Fruit fly (Drosophila melanogaster) whole organism, embryonic: ENCODE results near the gene flfl.
A peak's percentile ranks its signal among the peaks of the same experiment; 100 is the strongest.

Source experiments
- CG10267 ChIP-seq: fragments of 200-800 bp; sonication (Bioruptor generic); optimal IDR thresholded peaks from 2 replicates; lab custom pipeline; 2018; ENCODE audit warnings: missing biosample characterization, mild to moderate bottlenecking, missing genetic modification characterization, moderate library complexity
- CG10462 ChIP-seq: fragments of 200-800 bp; sonication (Bioruptor generic); optimal IDR thresholded peaks from 2 replicates; lab custom pipeline; 2016; ENCODE audit warnings: missing biosample characterization, missing genetic modification characterization
- CG18599 ChIP-seq: fragments of 200-800 bp; sonication (Bioruptor generic); optimal IDR thresholded peaks from 3 replicates; lab custom pipeline; 2017; ENCODE audit warnings: missing biosample characterization, missing genetic modification characterization, mild to moderate bottlenecking, moderate library complexity, missing genetic modification reagents
- CG2116 ChIP-seq: fragments of 200-800 bp; sonication (Bioruptor generic); optimal IDR thresholded peaks from 3 replicates; lab custom pipeline; 2018; ENCODE audit warnings: missing biosample characterization, mild to moderate bottlenecking, missing genetic modification characterization
- CG3847 ChIP-seq: fragments of 200-800 bp; sonication (Bioruptor generic); IDR thresholded peaks from 2 replicates; pipeline ENCODE4 v1.3.6; 2022; ENCODE audit warnings: missing biosample characterization, missing genetic modification characterization
- CG6689 ChIP-seq: fragments of 200-800 bp; sonication (Bioruptor generic); IDR thresholded peaks from 2 replicates; pipeline ENCODE4 v1.3.6; 2022; ENCODE audit warnings: missing biosample characterization, missing genetic modification characterization
- CG8388 ChIP-seq: fragments of 200-800 bp; sonication (Bioruptor generic); optimal IDR thresholded peaks from 2 replicates; lab custom pipeline; 2019; ENCODE audit warnings: missing biosample characterization, mild to moderate bottlenecking, missing genetic modification characterization, moderate library complexity
- CG8924 ChIP-seq: fragments of 200-800 bp; optimal IDR thresholded peaks from 3 replicates; lab custom pipeline; 2019; ENCODE audit warnings: missing biosample characterization, mild to moderate bottlenecking, missing genetic modification characterization, moderate library complexity
- CG9609 ChIP-seq: fragments of 200-800 bp; sonication (Bioruptor generic); optimal IDR thresholded peaks from 3 replicates; lab custom pipeline; 2016; ENCODE audit warnings: missing biosample characterization, missing genetic modification characterization
- Chrac-16 ChIP-seq: fragments of 200-800 bp; sonication (Bioruptor generic); optimal IDR thresholded peaks from 3 replicates; lab custom pipeline; 2016; ENCODE audit warnings: missing biosample characterization, missing genetic modification characterization
- Dll ChIP-seq: fragments of 200-800 bp; sonication (Bioruptor generic); IDR thresholded peaks from 4 replicates; pipeline ENCODE4 v1.3.6; 2022; ENCODE audit warnings: missing biosample characterization, missing genetic modification characterization; ENCODE audit not compliant: partially characterized antibody
- Dp ChIP-seq: fragments of 200-800 bp; sonication (Bioruptor generic); optimal IDR thresholded peaks from 2 replicates; lab custom pipeline; 2018; ENCODE audit warnings: missing biosample characterization, mild to moderate bottlenecking, missing genetic modification characterization, moderate library complexity
- E2f2 ChIP-seq: fragments of 200-800 bp; sonication (Bioruptor generic); IDR thresholded peaks from 2 replicates; pipeline ENCODE4 v1.3.6; 2022; ENCODE audit warnings: missing biosample characterization, missing genetic modification characterization
- Elba2 ChIP-seq: fragments of 200-800 bp; sonication (Bioruptor generic); optimal IDR thresholded peaks from 3 replicates; lab custom pipeline; 2016; ENCODE audit warnings: missing biosample characterization, missing genetic modification characterization
- Fer1 ChIP-seq: fragments of 200-800 bp; sonication (Bioruptor generic); optimal IDR thresholded peaks from 2 replicates; lab custom pipeline; 2017; ENCODE audit warnings: missing biosample characterization, mild to moderate bottlenecking, missing genetic modification characterization
- HLH4C ChIP-seq: fragments of 200-800 bp; sonication (Bioruptor generic); IDR thresholded peaks from 3 replicates; pipeline ENCODE4 v1.3.6; 2022; ENCODE audit warnings: missing biosample characterization, missing genetic modification characterization; ENCODE audit not compliant: partially characterized antibody
- Kr ChIP-seq: fragments of 200-800 bp; sonication (Bioruptor generic); optimal IDR thresholded peaks from 2 replicates; lab custom pipeline; 2017; ENCODE audit warnings: missing biosample characterization, mild to moderate bottlenecking, missing genetic modification characterization
- MBD-R2 ChIP-seq: fragments of 200-800 bp; sonication (Bioruptor generic); IDR thresholded peaks from 2 replicates; pipeline ENCODE4 v1.3.6; 2022; ENCODE audit warnings: missing biosample characterization, missing genetic modification characterization
- MESR4 ChIP-seq: fragments of 200-800 bp; sonication (Bioruptor generic); optimal IDR thresholded peaks from 2 replicates; lab custom pipeline; 2018; ENCODE audit warnings: missing biosample characterization, mild to moderate bottlenecking, missing genetic modification characterization, moderate library complexity
- Med ChIP-seq: fragments of 200-800 bp; sonication (Bioruptor generic); peaks from one replicate; lab custom pipeline; 2016; ENCODE audit warnings: missing biosample characterization, missing genetic modification characterization, mild to moderate bottlenecking, inconsistent platforms, moderate library complexity
- Myb ChIP-seq: fragments of 200-800 bp; sonication (Bioruptor generic); optimal IDR thresholded peaks from 2 replicates; lab custom pipeline; 2016; ENCODE audit warnings: missing biosample characterization, missing genetic modification characterization
- Nf-YB ChIP-seq: fragments of 200-800 bp; sonication (Bioruptor generic); optimal IDR thresholded peaks from 3 replicates; lab custom pipeline; 2019; ENCODE audit warnings: missing biosample characterization, mild to moderate bottlenecking, missing genetic modification characterization, moderate library complexity
- Ptx1 ChIP-seq: fragments of 200-800 bp; sonication (Bioruptor generic); IDR thresholded peaks from 2 replicates; pipeline ENCODE4 v1.3.6; 2022; ENCODE audit warnings: missing biosample characterization, missing genetic modification characterization
- Stat92E ChIP-seq, 3 experiments: fragments of >200 bp in 2 of 3; fragments of 200-800 bp in 1 of 3; sonication (Bioruptor generic) in 1 of 3; optimal IDR thresholded peaks; 2 replicates each; lab custom pipeline; 2017 to 2019; ENCODE audit warnings: missing biosample characterization in 3 of 3, missing genetic modification characterization in 3 of 3, mild to moderate bottlenecking in 1 of 3, moderate library complexity in 1 of 3
- ash1 ChIP-seq: fragments of 200-800 bp; sonication (Bioruptor generic); optimal IDR thresholded peaks from 2 replicates; lab custom pipeline; 2018; ENCODE audit warnings: missing biosample characterization, mild to moderate bottlenecking, missing genetic modification characterization
- crp ChIP-seq, 2 experiments: fragments of 200-800 bp; sonication (Bioruptor generic); optimal IDR thresholded peaks; 2 replicates in 1 of 2; 3 replicates in 1 of 2; lab custom pipeline; 2017; ENCODE audit warnings: missing biosample characterization in 2 of 2, missing genetic modification characterization in 2 of 2, mild to moderate bottlenecking in 1 of 2, moderate library complexity in 1 of 2
- gfzf ChIP-seq: fragments of 200-800 bp; sonication (Bioruptor generic); optimal IDR thresholded peaks from 2 replicates; lab custom pipeline; 2016; ENCODE audit warnings: missing biosample characterization, mild to moderate bottlenecking, missing genetic modification characterization, moderate library complexity
- hbn ChIP-seq: fragments of 200-800 bp; sonication (Bioruptor generic); IDR thresholded peaks from 2 replicates; pipeline ENCODE4 v1.3.6; 2022; ENCODE audit warnings: missing biosample characterization, missing genetic modification characterization; ENCODE audit not compliant: partially characterized antibody
- inv ChIP-seq: fragments of 200-800 bp; sonication (Bioruptor generic); IDR thresholded peaks from 2 replicates; pipeline ENCODE4 v1.3.6; 2022; ENCODE audit warnings: missing biosample characterization, missing genetic modification characterization; ENCODE audit not compliant: partially characterized antibody
- lab ChIP-seq: fragments of 200-800 bp; sonication (Bioruptor generic); optimal IDR thresholded peaks from 3 replicates; lab custom pipeline; 2017; ENCODE audit warnings: missing biosample characterization, missing genetic modification characterization, mild to moderate bottlenecking, moderate library complexity, missing genetic modification reagents
- lilli ChIP-seq: fragments of 200-800 bp; sonication (Bioruptor generic); optimal IDR thresholded peaks from 3 replicates; lab custom pipeline; 2016; ENCODE audit warnings: missing biosample characterization, missing genetic modification characterization
- nerfin-2 ChIP-seq: fragments of 200-800 bp; sonication (Bioruptor generic); IDR thresholded peaks from 2 replicates; pipeline ENCODE4 v1.3.6; 2022; ENCODE audit warnings: missing biosample characterization, missing genetic modification characterization; ENCODE audit not compliant: partially characterized antibody
- pzg ChIP-seq: fragments of 200-800 bp; sonication (Bioruptor generic); optimal IDR thresholded peaks from 3 replicates; lab custom pipeline; 2018; ENCODE audit warnings: missing biosample characterization, mild to moderate bottlenecking, missing genetic modification characterization, moderate library complexity
- sens ChIP-seq: fragments of 200-800 bp; sonication (Bioruptor generic); peaks from one replicate; lab custom pipeline; 2016; ENCODE audit warnings: missing biosample characterization, missing genetic modification characterization
- sim ChIP-seq: fragments of 200-800 bp; sonication (Bioruptor generic); IDR thresholded peaks from 2 replicates; pipeline ENCODE4 v1.3.6; 2022; ENCODE audit warnings: missing biosample characterization, missing genetic modification characterization
- stwl ChIP-seq: fragments of 200-800 bp; sonication (Bioruptor generic); optimal IDR thresholded peaks from 3 replicates; lab custom pipeline; 2018; ENCODE audit warnings: missing biosample characterization, mild to moderate bottlenecking, missing genetic modification characterization, moderate library complexity
- tgo ChIP-seq: fragments of 200-800 bp; sonication (Bioruptor generic); IDR thresholded peaks from 3 replicates; pipeline ENCODE4 v1.3.6; 2022; ENCODE audit warnings: missing biosample characterization, missing genetic modification characterization
- yki ChIP-seq: fragments of >200 bp; optimal IDR thresholded peaks from 3 replicates; lab custom pipeline; 2018
- zen ChIP-seq: fragments of 200-800 bp; sonication (Bioruptor generic); optimal IDR thresholded peaks from 3 replicates; lab custom pipeline; 2018; ENCODE audit warnings: missing biosample characterization, mild to moderate bottlenecking, missing genetic modification characterization, moderate library complexity

The flfl gene

DNA sequence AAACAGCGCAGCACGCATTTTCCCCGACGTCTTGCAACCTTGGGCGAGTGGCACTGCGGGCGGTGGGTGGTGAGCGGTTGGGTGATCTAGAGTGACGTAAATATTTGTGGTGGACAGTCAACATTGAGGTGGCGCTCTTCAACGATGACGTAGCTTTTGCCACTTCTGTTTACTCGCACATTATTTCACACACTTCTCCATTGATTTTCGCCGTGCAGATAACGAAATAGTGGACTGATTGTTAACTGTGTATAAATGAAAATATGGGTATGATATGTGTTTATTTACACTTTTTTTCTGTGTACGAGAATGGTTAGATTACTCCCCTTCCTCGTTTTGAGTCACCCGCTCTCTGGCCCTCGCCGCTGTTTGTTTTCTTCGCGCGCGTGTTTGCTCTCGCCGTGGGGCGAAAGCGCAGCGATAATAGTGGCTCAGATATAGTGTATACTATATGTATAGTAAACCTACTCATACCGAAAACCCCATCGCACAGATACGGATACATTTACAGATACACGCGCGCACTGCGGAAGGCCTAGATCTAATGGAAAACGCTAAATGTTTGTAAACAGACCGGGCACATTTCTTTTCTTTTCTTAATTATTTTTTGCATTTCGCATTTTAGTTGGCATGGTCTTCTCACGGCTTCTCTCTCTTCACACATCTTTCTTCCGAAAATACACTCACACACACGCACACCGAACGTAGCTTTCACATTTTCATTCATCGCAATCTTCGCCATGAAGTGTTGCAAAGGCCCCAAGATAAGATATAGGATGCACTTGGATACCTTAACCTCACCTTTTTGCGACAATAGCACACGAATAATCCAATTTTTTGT is 2.9 kb downstream of the flfl start, which contains the start of gene omd (continued):
- TF ChIP-seq Ptx1 (GFP tag; lab: Robert Waterston, UW) = peak; percentile 45; the same call in 1 of the 2 replicates
- no peak for TF ChIP-seq yki (lab: Kevin White, UChicago)
- peak; percentile 87 for TF ChIP-seq lab (GFP tag; lab: Kevin White, UChicago)
- TF ChIP-seq inv (GFP tag; lab: Robert Waterston, UW) = no peak
- no peak for TF ChIP-seq HLH4C
- peak; percentile 62 for TF ChIP-seq CG8924
- peak; percentile 17 for TF ChIP-seq CG9609 (GFP tag; lab: Kevin White, UChicago)
- no peak for TF ChIP-seq Stat92E (GFP tag; optimal IDR thresholded peaks at IDR 0.05; lab: Kevin White, UChicago)
- no peak for TF ChIP-seq sim
- TF ChIP-seq lilli = peak; percentile 61
- peak; percentile 72 for TF ChIP-seq Kr
- TF ChIP-seq Elba2 (GFP tag; lab: Kevin White, UChicago) = no peak

DNA sequence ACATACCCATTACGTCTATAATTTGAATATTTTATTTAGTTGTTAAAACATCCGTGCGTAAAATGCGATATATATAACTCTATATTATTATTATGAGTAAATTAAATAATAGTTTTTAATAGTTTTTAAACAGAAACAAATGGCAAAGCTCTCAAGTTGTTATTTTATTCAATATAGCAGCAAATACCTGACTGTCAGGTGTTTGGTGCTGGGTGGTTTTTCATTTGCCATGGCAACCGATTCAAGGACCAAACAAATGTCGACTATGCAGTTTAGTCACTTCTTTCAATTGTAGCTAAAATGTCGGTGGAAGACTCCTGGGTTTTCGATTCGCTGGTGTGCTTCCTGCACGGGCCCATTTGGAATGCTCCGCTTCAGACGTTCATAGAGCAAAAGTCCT is 10.0 kb downstream of the flfl start, which contains the start of gene CG14367:
TSS of gene CG14367 (plus strand) at position 301 of the 400 bp plus-strand sequence.
- TF ChIP-seq tgo (GFP tag; lab: Robert Waterston, UW) (no peak), CG6689 (GFP tag; lab: Robert Waterston, UW) (no peak), Nf-YB (GFP tag; lab: Kevin White, UChicago) (no peak), zen (tag; lab: Kevin White, UChicago) (no peak), CG18599 (GFP tag; lab: Kevin White, UChicago) (no peak)

dm6 chr3R:13699350-13699749 is 15.6 kb downstream of the flfl start:
- TF ChIP-seq MBD-R2 = peak; percentile 86
- peak; percentile 31 for TF ChIP-seq Dp (GFP tag; lab: Kevin White, UChicago)
- peak; percentile 80 for TF ChIP-seq CG2116 (GFP tag; lab: Kevin White, UChicago)
- peak; percentile 96 for TF ChIP-seq CG8388 (GFP tag; lab: Kevin White, UChicago)
- peak; percentile 83 for TF ChIP-seq CG10462
- TF ChIP-seq crp (GFP tag; optimal IDR thresholded peaks at IDR 0.05; lab: Kevin White, UChicago) = peak; percentile 41 to 92
- TF ChIP-seq Chrac-16 (GFP tag; lab: Kevin White, UChicago) = no peak
- 0 out of 2 replicates have a peak, but pooled peaks have one; percentile 28 for TF ChIP-seq hbn
- peak; percentile 30 for TF ChIP-seq gfzf
- TF ChIP-seq Myb (GFP tag; lab: Kevin White, UChicago) = peak; percentile 91
- TF ChIP-seq pzg (GFP tag; lab: Kevin White, UChicago) = peak; percentile 34
- TF ChIP-seq CG3847 (GFP tag; lab: Robert Waterston, UW) = no peak
- peak; percentile 3 for TF ChIP-seq sens
- TF ChIP-seq E2f2 (GFP tag; lab: Robert Waterston, UW) = peak; percentile 48
- TF ChIP-seq Med (GFP tag; lab: Kevin White, UChicago) = peak; percentile 72
- TF ChIP-seq nerfin-2 = 0 out of 2 replicates have a peak, but pooled peaks have one; percentile 17
- TF ChIP-seq ash1 (GFP tag; lab: Kevin White, UChicago) = no peak
- 0 out of 4 replicates have a peak, but pooled peaks have one; percentile 46 for TF ChIP-seq Dll (GFP tag; lab: Robert Waterston, UW)
- no peak for TF ChIP-seq Fer1 (GFP tag; lab: Kevin White, UChicago)
- TF ChIP-seq MESR4 (GFP tag; lab: Kevin White, UChicago) = peak; percentile 47
- peak; percentile 93 for TF ChIP-seq CG10267 (tag; lab: Kevin White, UChicago)
- no peak for TF ChIP-seq Elba2 (GFP tag; lab: Kevin White, UChicago)
- peak; percentile 37 for TF ChIP-seq stwl
